Fruit fly (Drosophila melanogaster) whole organism, wandering third instar larva: ENCODE measurements around the gene CG13907.

Experiments used
- h ChIP-seq: fragments of 200-800 bp; sonication (Bioruptor generic); optimal IDR thresholded peaks from 3 replicates; lab custom pipeline; 2016; ENCODE audit warnings: missing biosample characterization, mild to moderate bottlenecking, missing genetic modification characterization
- pan ChIP-seq: fragments of >200 bp; optimal IDR thresholded peaks from 2 replicates; lab custom pipeline; 2017
- tai ChIP-seq: sonication (Bioruptor generic); optimal IDR thresholded peaks from 2 replicates; lab custom pipeline; 2016; ENCODE audit warnings: missing biosample characterization, missing genetic modification characterization

DNA sequence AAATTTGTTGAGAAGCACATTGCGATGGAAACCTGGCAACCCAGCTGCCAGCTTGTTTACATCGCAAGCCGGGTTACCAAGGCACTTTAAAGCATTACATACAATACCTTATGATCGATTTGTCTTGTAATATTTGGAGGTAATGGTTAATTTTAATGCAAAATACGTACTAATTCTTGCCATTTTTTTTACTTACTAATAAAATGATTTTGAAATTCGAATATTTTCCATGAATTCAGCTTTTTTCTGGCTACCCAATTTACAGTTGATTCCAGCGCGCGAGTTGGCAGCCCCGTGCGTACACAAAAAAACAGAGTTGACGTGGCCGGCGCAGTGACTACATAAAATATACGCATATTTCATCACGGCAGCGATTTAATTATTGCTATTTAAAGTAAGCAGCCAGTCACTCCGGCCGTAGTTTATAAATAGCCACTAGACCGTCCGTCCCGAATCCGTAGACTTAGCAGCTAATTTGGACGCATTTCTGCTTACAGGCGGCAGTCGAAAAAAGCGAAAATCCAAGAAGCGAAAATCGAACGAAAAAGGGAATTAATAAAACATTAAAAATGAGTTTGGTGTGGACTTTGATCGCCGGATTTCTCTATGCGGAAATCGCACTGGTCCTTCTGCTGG lies 44.1 kb downstream of the CG13907 start, which contains the start of the genes CG13901 and CG13887:
- TF ChIP-seq h (GFP tag; lab: Kevin White, UChicago) (peak; percentile 95), tai (GFP tag; lab: Kevin White, UChicago) (no peak), pan (lab: Kevin White, UChicago) (no peak)
